Fruit fly (Drosophila melanogaster): ENCODE measurements around the gene CG9636.

CG9636 gene

dm6 chr3R:8233370-8233773 is 10.2 kb downstream of the CG9636 start, which contains the start of gene PolI (continued):
- TF ChIP-seq Dref (GFP tag; IDR thresholded peaks at IDR 0.05) (peak; percentile 87), CG13775 (GFP tag; optimal IDR thresholded peaks at IDR 0.05) (no peak), fd102C (GFP tag; optimal IDR thresholded peaks at IDR 0.05) (no peak), Hand (GFP tag; optimal IDR thresholded peaks at IDR 0.05) (no peak), org-1 (GFP tag; optimal IDR thresholded peaks at IDR 0.05) (no peak), Xbp1 (GFP tag; optimal IDR thresholded peaks at IDR 0.05) (peak; percentile 11), Side (GFP tag; optimal IDR thresholded peaks at IDR 0.05) (no peak), CG2875 (GFP tag; optimal IDR thresholded peaks at IDR 0.05) (no peak), Lpt (GFP tag; optimal IDR thresholded peaks at IDR 0.05) (no peak), CG12744 (GFP tag; optimal IDR thresholded peaks at IDR 0.05) (peak; percentile 4), Bgb (GFP tag; IDR thresholded peaks at IDR 0.05; ENCODE audit: partially characterized antibody) (peak; percentile 54; the same call in 1 of the 2 replicates), Sin3A (optimal IDR thresholded peaks at IDR 0.05) (peak; percentile 13), CG11247 (GFP tag; IDR thresholded peaks at IDR 0.05) (no peak), ac (GFP tag; optimal IDR thresholded peaks at IDR 0.05) (no peak), grn (GFP tag; optimal IDR thresholded peaks at IDR 0.05) (peak; percentile 28), sr (GFP tag; IDR thresholded peaks at IDR 0.05) (no peak), CG14667 (GFP tag; IDR thresholded peaks at IDR 0.05) (no peak), Blimp-1 (GFP tag; optimal IDR thresholded peaks at IDR 0.05) (no peak), CG8765 (GFP tag; IDR thresholded peaks at IDR 0.05) (no peak), nerfin-2 (GFP tag; IDR thresholded peaks at IDR 0.05; ENCODE audit: partially characterized antibody) (no peak), cato (GFP tag; optimal IDR thresholded peaks at IDR 0.05; ENCODE audit: borderline replicate concordance) (no peak), Bdp1 (GFP tag; optimal IDR thresholded peaks at IDR 0.05) (no peak), Hr51 (GFP tag; optimal IDR thresholded peaks at IDR 0.05) (peak in 1 of 2 experiments; percentile 10), salm (tag; optimal IDR thresholded peaks at IDR 0.05) (peak; percentile 11), CG32767 (GFP tag; IDR thresholded peaks at IDR 0.05) (no peak), CG8089 (GFP tag; optimal IDR thresholded peaks at IDR 0.05) (no peak), HmgD (GFP tag; optimal IDR thresholded peaks at IDR 0.05) (no peak), CG17385 (GFP tag; optimal IDR thresholded peaks at IDR 0.05) (no peak), trh (GFP tag; optimal IDR thresholded peaks at IDR 0.05) (no peak), CG12942 (GFP tag; optimal IDR thresholded peaks at IDR 0.05) (no peak), CG32532 (GFP tag; IDR thresholded peaks at IDR 0.05) (no peak), Xrp1 (GFP tag; IDR thresholded peaks at IDR 0.05) (no peak), CG16813 (GFP tag; IDR thresholded peaks at IDR 0.05; ENCODE audit: partially characterized antibody) (0 out of 3 replicates have a peak, but pooled peaks have one; percentile 36), ssp (GFP tag; IDR thresholded peaks at IDR 0.05) (no peak), Fer2 (tag; optimal IDR thresholded peaks at IDR 0.05) (no peak), CG18011 (GFP tag; optimal IDR thresholded peaks at IDR 0.05) (no peak), pnt (GFP tag; optimal IDR thresholded peaks at IDR 0.05) (no peak), Dbx (GFP tag; IDR thresholded peaks at IDR 0.05) (peak; percentile 39; the same call in 1 of the 3 replicates), Rx (GFP tag; IDR thresholded peaks at IDR 0.05) (no peak), CG14710 (tag; optimal IDR thresholded peaks at IDR 0.05) (peak; percentile 68), Hmr (GFP tag; optimal IDR thresholded peaks at IDR 0.05) (peak; percentile 81), sim (GFP tag; IDR thresholded peaks at IDR 0.05) (no peak), CG8478 (optimal IDR thresholded peaks at IDR 0.05) (no peak), CG4730 (GFP tag; IDR thresholded peaks at IDR 0.05) (no peak), CG6683 (GFP tag; optimal IDR thresholded peaks at IDR 0.05) (no peak), CG17568 (GFP tag; optimal IDR thresholded peaks at IDR 0.05) (peak; percentile 22), disco-r (GFP tag; optimal IDR thresholded peaks at IDR 0.05) (no peak), Mes4 (GFP tag; optimal IDR thresholded peaks at IDR 0.05) (no peak), CG14014 (GFP tag; IDR thresholded peaks at IDR 0.05) (no peak), bowl (GFP tag; IDR thresholded peaks at IDR 0.05) (no peak), ewg (GFP tag; optimal IDR thresholded peaks at IDR 0.05) (no peak), CG10959 (GFP tag; IDR thresholded peaks at IDR 0.05) (no peak)

Data from whole organism, embryonic.